Worm (Caenorhabditis elegans) whole organism, L3 larva: Measurements from ENCODE around the gene Y47D3A.1.

Source experiments
- R02D3.7 ChIP-seq: fragments of 150-350 bp; optimal IDR thresholded peaks from 2 replicates; lab custom pipeline; 2014; ENCODE audit warnings: missing biosample characterization, missing genetic modification characterization
- ama-1 ChIP-seq: fragments of 150-350 bp; optimal IDR thresholded peaks from 2 replicates; lab custom pipeline; 2018
- egl-27 ChIP-seq: sonication (generic microtip); optimal IDR thresholded peaks from 4 replicates; lab custom pipeline; 2017; ENCODE audit warnings: missing biosample characterization, missing genetic modification reagents, missing genetic modification characterization
- jun-1 ChIP-seq: fragments of 150-350 bp; optimal IDR thresholded peaks from 2 replicates; lab custom pipeline; 2014; ENCODE audit warnings: missing biosample characterization, missing genetic modification reagents, missing genetic modification characterization
- nhr-11 ChIP-seq: fragments of 150-350 bp; optimal IDR thresholded peaks from 2 replicates; lab custom pipeline; 2014; ENCODE audit warnings: missing biosample characterization, missing genetic modification characterization
- nhr-237 ChIP-seq: fragments of 150-350 bp; optimal IDR thresholded peaks from 2 replicates; lab custom pipeline; 2014; ENCODE audit warnings: missing biosample characterization, missing genetic modification characterization
- nhr-76 ChIP-seq: fragments of 150-350 bp; sonication (generic microtip); optimal IDR thresholded peaks from 5 replicates; lab custom pipeline; 2014; ENCODE audit warnings: missing biosample characterization, missing genetic modification characterization
- nhr-77 ChIP-seq: fragments of 150-350 bp; optimal IDR thresholded peaks from 2 replicates; lab custom pipeline; 2014; ENCODE audit warnings: missing biosample characterization, missing genetic modification characterization
- ztf-11 ChIP-seq: fragments of 150-350 bp; optimal IDR thresholded peaks from 2 replicates; lab custom pipeline; 2014; ENCODE audit warnings: missing biosample characterization, missing genetic modification characterization

- TF ChIP-seq ama-1 (lab: Kevin White, UChicago) (no peak), nhr-11 (tag; lab: Kevin White, UChicago) (no peak), jun-1 (no peak), nhr-77 (no peak), R02D3.7 (tag; lab: Kevin White, UChicago) (no peak), ztf-11 (tag; lab: Kevin White, UChicago) (no peak), nhr-237 (tag; lab: Kevin White, UChicago) (no peak), nhr-76 (tag; lab: Kevin White, UChicago) (no peak), egl-27 (tag; lab: Kevin White, UChicago) (no peak)
These were observed 41.8 kb downstream of the Y47D3A.1 start, which contains the start of gene hmt-1 for ce11 chrIII:11099864-11100263.
